Worm (Caenorhabditis elegans) whole organism, L1 larva: ENCODE results near the gene cog-1.

Experiments
- dpl-1 ChIP-seq, 3 experiments: fragments of 150-350 bp in 2 of 3; sonication (generic microtip) in 1 of 3; optimal IDR thresholded peaks; 2 replicates each; lab custom pipeline; 2014 to 2017; ENCODE audit warnings: missing biosample characterization in 3 of 3, missing genetic modification characterization in 3 of 3, missing genetic modification reagents in 3 of 3
- nhr-11 ChIP-seq: fragments of 150-350 bp; optimal IDR thresholded peaks from 2 replicates; lab custom pipeline; 2014; ENCODE audit warnings: missing biosample characterization, missing genetic modification characterization
- nhr-71 ChIP-seq: sonication (generic microtip); optimal IDR thresholded peaks from 2 replicates; lab custom pipeline; 2016; ENCODE audit warnings: mild to moderate bottlenecking, missing genetic modification characterization, moderate library complexity, missing compliant biosample characterization
- snpc-4 ChIP-seq: fragments of 150-350 bp; optimal IDR thresholded peaks from 2 replicates; lab custom pipeline; 2014; ENCODE audit warnings: missing biosample characterization, missing genetic modification characterization

ce11 chrII:14940980-14941379 lies 38.7 kb downstream of the cog-1 start:
- TF ChIP-seq nhr-71 (peak; percentile 3), snpc-4 (no peak), nhr-11 (tag; lab: Kevin White, UChicago) (no peak), dpl-1 (GFP tag; optimal IDR thresholded peaks at IDR 0.05; lab: Kevin White, UChicago) (no peak)
